Fruit fly (Drosophila melanogaster) S2 (cell line): ENCODE results near the gene CG4935.

ENCODE experiments used
- CG8478 ChIP-seq: fragments of >200 bp; optimal IDR thresholded peaks from 2 replicates; lab custom pipeline; 2018
- CTCF ChIP-seq, 2 experiments: fragments of >200 bp; optimal IDR thresholded peaks; 2 replicates each; lab custom pipeline; 2018

CG4935 gene

dm6 chr2L:16282856-16283255 is 20.9 kb downstream of the CG4935 start:
- TF ChIP-seq CG8478 (lab: Kevin White, UChicago) (no peak), CTCF (optimal IDR thresholded peaks at IDR 0.05; lab: Kevin White, UChicago) (no peak)

dm6 chr2L:16284306-16285299 is 22.7 kb downstream of the CG4935 start:
- TF ChIP-seq CG8478 (lab: Kevin White, UChicago) (no peak), CTCF (optimal IDR thresholded peaks at IDR 0.05; lab: Kevin White, UChicago) (peak in 1 of 2 experiments; percentile 6)

dm6 chr2L:16285692-16286359 is 23.9 kb downstream of the CG4935 start:
- TF ChIP-seq CG8478 (lab: Kevin White, UChicago) (no peak), CTCF (optimal IDR thresholded peaks at IDR 0.05; lab: Kevin White, UChicago) (no peak)

dm6 chr2L:16286360-16287005 is 24.5 kb downstream of the CG4935 start:
- TF ChIP-seq CTCF (optimal IDR thresholded peaks at IDR 0.05; lab: Kevin White, UChicago) (peak in 1 of 2 experiments; percentile 3), CG8478 (lab: Kevin White, UChicago) (no peak)

dm6 chr2L:16287006-16287601 is 25.2 kb downstream of the CG4935 start:
- TF ChIP-seq CTCF (optimal IDR thresholded peaks at IDR 0.05; lab: Kevin White, UChicago) (no peak), CG8478 (lab: Kevin White, UChicago) (no peak)

- TF ChIP-seq CTCF (optimal IDR thresholded peaks at IDR 0.05; lab: Kevin White, UChicago) = peak; percentile 98
- TF ChIP-seq CG8478 (lab: Kevin White, UChicago) = no peak
Measured at dm6 chr2L:16287602-16288392, 25.9 kb downstream of the CG4935 start, which contains the start of the genes crp and pkaap. crp (minus strand) TSS chr2L:16287730. pkaap (plus strand) TSS chr2L:16288290.

dm6 chr2L:16288393-16288731 is 26.4 kb downstream of the CG4935 start:
- TF ChIP-seq CTCF (optimal IDR thresholded peaks at IDR 0.05; lab: Kevin White, UChicago) (no peak), CG8478 (lab: Kevin White, UChicago) (no peak)

- TF ChIP-seq CG8478 (lab: Kevin White, UChicago) (no peak), CTCF (optimal IDR thresholded peaks at IDR 0.05; lab: Kevin White, UChicago) (no peak)
Measured at dm6 chr2L:16290984-16291383, 29.0 kb downstream of the CG4935 start, which contains the start of gene CG17329. CG17329 (plus strand) TSS chr2L:16291284.

- no peak for TF ChIP-seq CG8478 (lab: Kevin White, UChicago)
- TF ChIP-seq CTCF (optimal IDR thresholded peaks at IDR 0.05; lab: Kevin White, UChicago) = no peak
Measured at dm6 chr2L:16292975-16293501, 31.1 kb downstream of the CG4935 start, which contains the start of gene CG13258. CG13258 (minus strand) TSS chr2L:16293025.

dm6 chr2L:16293703-16294233 is 31.8 kb downstream of the CG4935 start, which contains the start of gene Cyp303a1:
Cyp303a1 (plus strand) TSS chr2L:16294183.
- TF ChIP-seq CTCF (optimal IDR thresholded peaks at IDR 0.05; lab: Kevin White, UChicago) = no peak
- no peak for TF ChIP-seq CG8478 (lab: Kevin White, UChicago)

dm6 chr2L:16299466-16300311 is 37.7 kb downstream of the CG4935 start, which contains the start of the genes heix and CG17328:
heix (minus strand) TSS chr2L:16299858.
CG17328 (plus strand) TSS chr2L:16299943.
- TF ChIP-seq CG8478 (lab: Kevin White, UChicago) (no peak), CTCF (optimal IDR thresholded peaks at IDR 0.05; lab: Kevin White, UChicago) (no peak)
